Worm (Caenorhabditis elegans) whole organism, L4 larva: ENCODE measurements around the gene ZK507.1.

Source experiments
- D1046.2 ChIP-seq: fragments of 200-800 bp; sonication (Bioruptor generic); IDR thresholded peaks from 2 replicates; pipeline ENCODE4 v1.3.6; 2022; ENCODE audit warnings: missing genetic modification characterization, missing compliant biosample characterization
- F26F4.8 ChIP-seq: fragments of 200-800 bp; sonication (Bioruptor generic); conservative IDR thresholded peaks from 2 replicates; pipeline ENCODE4 v1.3.6; 2022; ENCODE audit warnings: missing genetic modification characterization, missing compliant biosample characterization
- F37D6.2 ChIP-seq: sonication (generic microtip); optimal IDR thresholded peaks from 2 replicates; lab custom pipeline; 2016; ENCODE audit warnings: mild to moderate bottlenecking, missing genetic modification characterization, missing compliant biosample characterization
- T26A8.4 ChIP-seq: fragments of 200-800 bp; sonication (Bioruptor generic); IDR thresholded peaks from 2 replicates; pipeline ENCODE4 v1.3.6; 2022; ENCODE audit warnings: missing genetic modification characterization, missing compliant biosample characterization
- Y105C5A.15 ChIP-seq: fragments of 200-800 bp; sonication (Bioruptor generic); IDR thresholded peaks from 2 replicates; pipeline ENCODE4 v1.3.6; 2022; ENCODE audit warnings: missing genetic modification characterization, missing compliant biosample characterization
- Y48G9A.11 ChIP-seq: fragments of 200-800 bp; sonication (Bioruptor generic); IDR thresholded peaks from 2 replicates; pipeline ENCODE4 v1.3.6; 2022; ENCODE audit warnings: missing genetic modification reagents, missing genetic modification characterization, missing compliant biosample characterization
- Y75B8A.6 ChIP-seq: fragments of 200-800 bp; sonication (Bioruptor generic); IDR thresholded peaks from 2 replicates; pipeline ENCODE4 v1.3.6; 2022; ENCODE audit warnings: missing genetic modification reagents, missing genetic modification characterization, missing compliant biosample characterization
- ZK546.5 ChIP-seq, 2 experiments: sonication (generic microtip); optimal IDR thresholded peaks; 2 replicates each; lab custom pipeline; 2017; ENCODE audit warnings: missing biosample characterization in 2 of 2, missing genetic modification characterization in 2 of 2
- aha-1 ChIP-seq: fragments of 150-350 bp; peaks from one replicate; lab custom pipeline; 2014; ENCODE audit warnings: missing biosample characterization, missing genetic modification characterization
- arid-1 ChIP-seq: fragments of 200-800 bp; sonication (Bioruptor generic); conservative IDR thresholded peaks from 2 replicates; pipeline ENCODE4 v1.3.6; 2022; ENCODE audit warnings: missing genetic modification reagents, missing genetic modification characterization, missing compliant biosample characterization
- attf-4 ChIP-seq: sonication (generic microtip); optimal IDR thresholded peaks from 3 replicates; lab custom pipeline; 2017; ENCODE audit warnings: missing biosample characterization, missing genetic modification characterization
- dmd-6 ChIP-seq: fragments of 200-800 bp; sonication (Bioruptor generic); IDR thresholded peaks from 2 replicates; pipeline ENCODE4 v1.3.6; 2022; ENCODE audit warnings: missing genetic modification reagents, missing genetic modification characterization, missing compliant biosample characterization
- dmd-9 ChIP-seq: fragments of 200-800 bp; sonication (Bioruptor generic); IDR thresholded peaks from 2 replicates; pipeline ENCODE4 v1.3.6; 2022; ENCODE audit warnings: missing genetic modification reagents, missing genetic modification characterization, missing compliant biosample characterization
- duxl-1 ChIP-seq: sonication (generic microtip); optimal IDR thresholded peaks from 2 replicates; lab custom pipeline; 2016; ENCODE audit warnings: mild to moderate bottlenecking, missing genetic modification characterization, moderate library complexity, missing compliant biosample characterization; ENCODE audit not compliant: poor library complexity
- egl-27 ChIP-seq: sonication (generic microtip); optimal IDR thresholded peaks from 3 replicates; lab custom pipeline; 2017; ENCODE audit warnings: missing biosample characterization, missing genetic modification reagents, missing genetic modification characterization
- hlh-11 ChIP-seq: fragments of 200-800 bp; sonication (Bioruptor generic); optimal IDR thresholded peaks from 2 replicates; lab custom pipeline; 2018; ENCODE audit warnings: mild to moderate bottlenecking, missing genetic modification characterization, missing compliant biosample characterization
- hlh-30 ChIP-seq: sonication (generic microtip); optimal IDR thresholded peaks from 2 replicates; lab custom pipeline; 2017; ENCODE audit warnings: antibody characterized with exemption, mild to moderate bottlenecking, missing genetic modification characterization, missing compliant biosample characterization; ENCODE audit not compliant: insufficient read depth
- lin-13 ChIP-seq: fragments of 150-350 bp; optimal IDR thresholded peaks from 2 replicates; lab custom pipeline; 2014; ENCODE audit warnings: missing biosample characterization, missing genetic modification reagents, missing genetic modification characterization
- lin-29 ChIP-seq: fragments of 200-800 bp; sonication (Bioruptor generic); IDR thresholded peaks from 2 replicates; pipeline ENCODE4 v1.3.6; 2022; ENCODE audit warnings: missing genetic modification reagents, missing genetic modification characterization, missing compliant biosample characterization
- madf-5 ChIP-seq, 2 experiments: fragments of 200-800 bp; sonication (Bioruptor generic); IDR thresholded peaks; 2 replicates each; pipeline ENCODE4 v1.3.6; 2022; ENCODE audit warnings: missing compliant biosample characterization in 2 of 2, missing genetic modification characterization in 2 of 2
- mes-2 ChIP-seq: sonication (generic microtip); optimal IDR thresholded peaks from 2 replicates; lab custom pipeline; 2016; ENCODE audit warnings: missing genotype, mild to moderate bottlenecking, missing genetic modification characterization, missing compliant biosample characterization; ENCODE audit not compliant: poor library complexity, severe bottlenecking
- mxl-2 ChIP-seq: fragments of 200-800 bp; sonication (Bioruptor generic); conservative IDR thresholded peaks from 2 replicates; pipeline ENCODE4 v1.3.6; 2022; ENCODE audit warnings: missing genetic modification reagents, missing genetic modification characterization, missing compliant biosample characterization
- nhr-28 ChIP-seq: fragments of 150-350 bp; optimal IDR thresholded peaks from 2 replicates; lab custom pipeline; 2014; ENCODE audit warnings: missing biosample characterization, missing genetic modification characterization
- nhr-48 ChIP-seq: sonication (generic microtip); optimal IDR thresholded peaks from 2 replicates; lab custom pipeline; 2016; ENCODE audit warnings: mild to moderate bottlenecking, missing genetic modification characterization, missing compliant biosample characterization
- pha-4 ChIP-seq, 2 experiments: fragments of 150-350 bp in 1 of 2; fragments of 200-800 bp in 1 of 2; sonication (Bioruptor generic) in 1 of 2; IDR thresholded peaks in 1 of 2; optimal IDR thresholded peaks in 1 of 2; 2 replicates each; pipeline versions ENCODE4 v1.3.6 to Lab custom; 2014 to 2022; ENCODE audit warnings: missing genetic modification characterization in 2 of 2, missing genetic modification reagents in 2 of 2, missing biosample characterization in 1 of 2, missing compliant biosample characterization in 1 of 2
- php-3 ChIP-seq: fragments of 200-800 bp; sonication (Bioruptor generic); IDR thresholded peaks from 2 replicates; pipeline ENCODE4 v1.3.6; 2022; ENCODE audit warnings: missing genetic modification reagents, missing genetic modification characterization, missing compliant biosample characterization
- rbr-2 ChIP-seq: sonication (generic microtip); optimal IDR thresholded peaks from 2 replicates; lab custom pipeline; 2016; ENCODE audit warnings: missing genotype, missing genetic modification characterization, missing compliant biosample characterization
- set-16 ChIP-seq: fragments of 200-800 bp; sonication (Bioruptor generic); IDR thresholded peaks from 2 replicates; pipeline ENCODE4 v1.3.6; 2022; ENCODE audit warnings: missing genetic modification reagents, missing genetic modification characterization, missing compliant biosample characterization
- snpc-4 ChIP-seq: fragments of 150-350 bp; optimal IDR thresholded peaks from 2 replicates; lab custom pipeline; 2014; ENCODE audit warnings: missing biosample characterization, missing genetic modification characterization
- spr-3 ChIP-seq: fragments of 200-800 bp; sonication (Bioruptor generic); optimal IDR thresholded peaks from 2 replicates; lab custom pipeline; 2018; ENCODE audit warnings: mild to moderate bottlenecking, missing genetic modification characterization, missing compliant biosample characterization
- tag-97 ChIP-seq: fragments of 200-800 bp; sonication (Bioruptor generic); IDR thresholded peaks from 2 replicates; pipeline ENCODE4 v1.3.6; 2022; ENCODE audit warnings: missing genetic modification characterization, missing compliant biosample characterization
- unc-130 ChIP-seq: sonication (generic microtip); optimal IDR thresholded peaks from 2 replicates; lab custom pipeline; 2016; ENCODE audit warnings: missing genetic modification reagents, missing genetic modification characterization, missing compliant biosample characterization
- unc-62 ChIP-seq, 3 experiments: fragments of 150-350 bp in 1 of 3; sonication (generic microtip); optimal IDR thresholded peaks in 2 of 3; peaks in 1 of 3; 1 replicate in 1 of 3; 2 replicates in 2 of 3; lab custom pipeline; 2014 to 2017; ENCODE audit warnings: missing biosample characterization in 3 of 3, missing genetic modification characterization in 3 of 3, missing genetic modification reagents in 3 of 3, missing genotype in 1 of 3
- zfp-2 ChIP-seq: sonication (generic microtip); optimal IDR thresholded peaks from 2 replicates; lab custom pipeline; 2016; ENCODE audit warnings: mild to moderate bottlenecking, missing genetic modification characterization, missing compliant biosample characterization
- zfp-3 ChIP-seq: fragments of 200-800 bp; sonication (Bioruptor generic); conservative IDR thresholded peaks from 2 replicates; pipeline ENCODE4 v1.3.6; 2022; ENCODE audit warnings: missing genetic modification reagents, missing genetic modification characterization, missing compliant biosample characterization

ZK507.1 gene

ce11 chrIII:9104060-9104459, 2.9 kb upstream of the ZK507.1 start (continued):
- TF ChIP-seq Y75B8A.6 (GFP tag; lab: Robert Waterston, UW) (no peak), D1046.2 (GFP tag; lab: Robert Waterston, UW) (peak; percentile 76), Y48G9A.11 (GFP tag; lab: Robert Waterston, UW) (peak; percentile 82), spr-3 (no peak), rbr-2 (tag; lab: Kevin White, UChicago) (peak; percentile 38), zfp-2 (no peak), dmd-6 (GFP tag; lab: Robert Waterston, UW) (peak; percentile 59), egl-27 (tag; lab: Kevin White, UChicago) (no peak), lin-13 (GFP tag; lab: Kevin White, UChicago) (peak; percentile 30), hlh-11 (peak; percentile 43), lin-29 (GFP tag; lab: Robert Waterston, UW) (0 out of 2 replicates have a peak, but pooled peaks have one; percentile 56), hlh-30 (tag; lab: Kevin White, UChicago) (no peak), attf-4 (tag; lab: Kevin White, UChicago) (no peak), set-16 (GFP tag; lab: Robert Waterston, UW) (peak; percentile 20; the same call in 1 of the 2 replicates), F26F4.8 (GFP tag; lab: Robert Waterston, UW) (peak; percentile 75), zfp-3 (GFP tag; lab: Robert Waterston, UW) (no peak), ZK546.5 (tag; optimal IDR thresholded peaks at IDR 0.05; lab: Kevin White, UChicago) (no peak), nhr-48 (tag; lab: Kevin White, UChicago) (peak; percentile 23)

DNA sequence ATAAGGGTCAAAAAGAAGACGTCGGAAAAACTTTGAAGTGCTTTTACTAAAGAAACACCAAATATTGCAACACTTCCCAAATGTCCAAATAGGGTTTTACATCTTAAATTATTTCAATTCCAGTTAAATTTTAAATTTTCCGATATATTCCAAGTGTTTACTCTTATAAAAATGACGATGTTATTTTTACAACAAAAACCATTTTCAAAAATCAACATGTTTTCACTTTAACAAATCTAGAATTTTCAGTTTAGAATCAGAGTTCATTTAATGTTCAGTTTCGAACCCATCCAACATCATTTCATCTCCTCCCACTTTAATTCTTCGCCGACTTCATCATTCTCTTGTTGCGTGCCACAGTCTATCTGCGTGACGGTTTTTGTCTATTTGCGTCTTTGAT, 2.5 kb upstream of the ZK507.1 start, which contains the start of gene dos-1:
dos-1 (plus strand) TSS at position 301 of the 400 bp plus-strand sequence.
- TF ChIP-seq nhr-28: no peak
- TF ChIP-seq dmd-9 (GFP tag; lab: Robert Waterston, UW): no peak
- TF ChIP-seq snpc-4: no peak
- TF ChIP-seq aha-1: no peak
- TF ChIP-seq duxl-1: no peak
- no peak for TF ChIP-seq arid-1 (GFP tag; lab: Robert Waterston, UW)
- TF ChIP-seq Y75B8A.6 (GFP tag; lab: Robert Waterston, UW): no peak
- no peak for TF ChIP-seq dmd-6 (GFP tag; lab: Robert Waterston, UW)
- no peak for TF ChIP-seq nhr-48 (tag; lab: Kevin White, UChicago)
- TF ChIP-seq F37D6.2 (tag; lab: Kevin White, UChicago): no peak
- no peak for TF ChIP-seq unc-62 (GFP tag; optimal IDR thresholded peaks at IDR 0.05 in 1 of 2; lab: Kevin White, UChicago)
- TF ChIP-seq unc-62 (tag; optimal IDR thresholded peaks at IDR 0.05; lab: Kevin White, UChicago): no peak
- no peak for TF ChIP-seq T26A8.4 (GFP tag; lab: Robert Waterston, UW)
- no peak for TF ChIP-seq unc-130
- TF ChIP-seq tag-97 (GFP tag; lab: Robert Waterston, UW): no peak
- no peak for TF ChIP-seq mxl-2 (GFP tag; lab: Robert Waterston, UW)
- no peak for TF ChIP-seq pha-4 (GFP tag; IDR thresholded peaks at IDR 0.05; lab: Robert Waterston, UW)
- no peak for TF ChIP-seq pha-4 (tag; optimal IDR thresholded peaks at IDR 0.05; lab: Kevin White, UChicago)
- TF ChIP-seq mes-2: no peak
- no peak for TF ChIP-seq Y105C5A.15 (GFP tag; lab: Robert Waterston, UW)
- TF ChIP-seq madf-5 (GFP tag; IDR thresholded peaks at IDR 0.05; lab: Robert Waterston, UW): no peak
- no peak for TF ChIP-seq php-3 (GFP tag; lab: Robert Waterston, UW)
